Worm (Caenorhabditis elegans): ENCODE data around the gene R07B1.13.

ce11 chrX:9882112-9882511 is 12.5 kb downstream of the R07B1.13 start, which contains the start of gene glo-1:
- TF ChIP-seq lin-39 (tag; optimal IDR thresholded peaks at IDR 0.05): no peak
- no peak for TF ChIP-seq ztf-11 (tag; optimal IDR thresholded peaks at IDR 0.05)
- no peak for TF ChIP-seq skn-1 (tag; optimal IDR thresholded peaks at IDR 0.05)
- no peak for TF ChIP-seq nhr-237 (tag; optimal IDR thresholded peaks at IDR 0.05)
- TF ChIP-seq elt-3 (tag; optimal IDR thresholded peaks at IDR 0.05): no peak
- TF ChIP-seq nhr-77 (tag; optimal IDR thresholded peaks at IDR 0.05): no peak
- no peak for TF ChIP-seq nhr-76 (tag; optimal IDR thresholded peaks at IDR 0.05)
- TF ChIP-seq elt-2 (tag; optimal IDR thresholded peaks at IDR 0.05): no peak
- no peak for TF ChIP-seq pqm-1 (tag; optimal IDR thresholded peaks at IDR 0.05)
- TF ChIP-seq ZK546.5 (tag; optimal IDR thresholded peaks at IDR 0.05): no peak
- no peak for TF ChIP-seq nhr-28 (tag; optimal IDR thresholded peaks at IDR 0.05)
- TF ChIP-seq zag-1 (tag; optimal IDR thresholded peaks at IDR 0.05): no peak
- no peak for TF ChIP-seq nhr-12 (tag; optimal IDR thresholded peaks at IDR 0.05)
- TF ChIP-seq ceh-16 (tag; optimal IDR thresholded peaks at IDR 0.05): no peak
